Worm (Caenorhabditis elegans): ENCODE data around the gene memi-2.
A peak's percentile ranks its signal among the peaks of the same experiment; 100 is the strongest.

The memi-2 gene

DNA sequence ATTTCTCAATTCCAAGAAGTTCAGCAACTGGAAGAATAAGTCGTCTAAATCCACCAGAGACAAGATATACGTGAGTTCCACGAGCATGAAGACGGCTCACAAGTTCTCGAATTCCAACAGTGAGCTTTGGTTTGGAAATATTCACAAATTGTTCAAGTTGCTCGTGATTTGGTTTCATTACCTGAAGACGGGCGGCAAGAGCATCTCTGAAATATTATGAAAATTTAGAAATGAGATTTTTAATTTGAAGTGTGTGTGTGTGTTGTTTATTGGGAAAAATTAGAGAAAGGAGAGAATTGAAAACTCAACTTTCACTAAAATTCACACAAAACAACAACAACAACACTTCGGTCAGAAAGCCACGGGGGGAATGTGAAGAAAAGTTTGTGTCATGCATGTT lies 9.5 kb downstream of the memi-2 start:
- TF ChIP-seq hmbx-1 (tag; optimal IDR thresholded peaks at IDR 0.05): no peak
- no peak for TF ChIP-seq ets-7 (tag; optimal IDR thresholded peaks at IDR 0.05)
- no peak for TF ChIP-seq tra-4 (tag; optimal IDR thresholded peaks at IDR 0.05)
- TF ChIP-seq hmg-4 (GFP tag; optimal IDR thresholded peaks at IDR 0.05): no peak
- no peak for TF ChIP-seq tbx-11 (GFP tag; IDR thresholded peaks at IDR 0.05)
- no peak for TF ChIP-seq pes-1 (GFP tag; IDR thresholded peaks at IDR 0.05)
- no peak for TF ChIP-seq ceh-13 (GFP tag; optimal IDR thresholded peaks at IDR 0.05)
- no peak for TF ChIP-seq B0310.2 (tag; optimal IDR thresholded peaks at IDR 0.05)
- TF ChIP-seq tbx-37 (GFP tag; conservative IDR thresholded peaks at IDR 0.05): no peak
- TF ChIP-seq scrt-1 (GFP tag; IDR thresholded peaks at IDR 0.05): no peak
- TF ChIP-seq F13C5.2 (tag; optimal IDR thresholded peaks at IDR 0.05): no peak

ce11 chrIV:13389237-13389636 lies 11.1 kb downstream of the memi-2 start:
- no peak for TF ChIP-seq tbx-37 (GFP tag; conservative IDR thresholded peaks at IDR 0.05)
- no peak for TF ChIP-seq flt-1 (GFP tag; IDR thresholded peaks at IDR 0.05)
- TF ChIP-seq hnd-1 (tag; optimal IDR thresholded peaks at IDR 0.05): no peak
- TF ChIP-seq hmbx-1 (tag; optimal IDR thresholded peaks at IDR 0.05): no peak
- no peak for TF ChIP-seq sea-1 (GFP tag; conservative IDR thresholded peaks at IDR 0.05)
- no peak for TF ChIP-seq ceh-13 (GFP tag; optimal IDR thresholded peaks at IDR 0.05)
- no peak for TF ChIP-seq ama-1 (optimal IDR thresholded peaks at IDR 0.05)
- TF ChIP-seq ets-7 (tag; optimal IDR thresholded peaks at IDR 0.05): no peak

DNA sequence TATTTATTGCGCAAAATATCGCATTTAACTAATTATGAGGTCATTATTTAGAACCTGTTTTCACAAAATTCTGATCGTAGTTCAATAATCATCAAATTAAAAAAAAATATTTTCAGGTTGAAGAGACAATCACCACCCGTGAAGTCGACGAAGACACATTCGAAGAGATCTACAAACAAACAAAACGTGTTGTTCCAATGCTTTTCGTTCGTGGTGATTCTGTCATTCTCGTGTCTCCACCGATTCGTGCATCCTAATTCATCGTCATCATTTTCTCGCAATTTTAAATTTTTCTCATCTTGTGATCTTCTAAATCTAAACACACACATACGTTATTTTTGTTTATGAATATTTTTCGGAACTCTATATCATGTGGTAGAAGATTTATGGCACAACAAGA lies 11.5 kb downstream of the memi-2 start:
- TF ChIP-seq hnd-1 (tag; optimal IDR thresholded peaks at IDR 0.05): no peak

- TF ChIP-seq F13C5.2 (tag; optimal IDR thresholded peaks at IDR 0.05): no peak
- no peak for TF ChIP-seq scrt-1 (GFP tag; IDR thresholded peaks at IDR 0.05)
- no peak for TF ChIP-seq flt-1 (GFP tag; IDR thresholded peaks at IDR 0.05)
- TF ChIP-seq hmbx-1 (tag; optimal IDR thresholded peaks at IDR 0.05): no peak
- TF ChIP-seq B0310.2 (tag; optimal IDR thresholded peaks at IDR 0.05): no peak
- TF ChIP-seq hmg-4 (GFP tag; optimal IDR thresholded peaks at IDR 0.05): no peak
- no peak for TF ChIP-seq ets-7 (tag; optimal IDR thresholded peaks at IDR 0.05)
- no peak for TF ChIP-seq ama-1 (optimal IDR thresholded peaks at IDR 0.05)
- no peak for TF ChIP-seq ceh-36 (tag; optimal IDR thresholded peaks at IDR 0.05)
- no peak for TF ChIP-seq sea-1 (GFP tag; conservative IDR thresholded peaks at IDR 0.05)
- TF ChIP-seq aly-1 (tag; optimal IDR thresholded peaks at IDR 0.05): no peak
- no peak for TF ChIP-seq tra-4 (tag; optimal IDR thresholded peaks at IDR 0.05)
- no peak for TF ChIP-seq ceh-13 (GFP tag; optimal IDR thresholded peaks at IDR 0.05)
- no peak for TF ChIP-seq tbx-11 (GFP tag; IDR thresholded peaks at IDR 0.05)
- no peak for TF ChIP-seq hnd-1 (tag; optimal IDR thresholded peaks at IDR 0.05)
- no peak for TF ChIP-seq tbx-37 (GFP tag; conservative IDR thresholded peaks at IDR 0.05)
- TF ChIP-seq pes-1 (GFP tag; IDR thresholded peaks at IDR 0.05): no peak
Observed at ce11 chrIV:13386903-13387302, 13.4 kb downstream of the memi-2 start, which contains the start of gene lsm-3. Gene lsm-3 (plus strand): TSS chrIV:13387203.

- TF ChIP-seq hnd-1 (tag; optimal IDR thresholded peaks at IDR 0.05): peak; percentile 23
- TF ChIP-seq aly-1 (tag; optimal IDR thresholded peaks at IDR 0.05): peak; percentile 53
- TF ChIP-seq hmg-4 (GFP tag; optimal IDR thresholded peaks at IDR 0.05): peak; percentile 19
- peak; percentile 88 for TF ChIP-seq F13C5.2 (tag; optimal IDR thresholded peaks at IDR 0.05)
- peak; percentile 26 for TF ChIP-seq ets-7 (tag; optimal IDR thresholded peaks at IDR 0.05)
- TF ChIP-seq scrt-1 (GFP tag; IDR thresholded peaks at IDR 0.05): peak; percentile 67; the same call in 1 of the 2 replicates
- peak; percentile 58; the same call in 1 of the 2 replicates for TF ChIP-seq tbx-37 (GFP tag; conservative IDR thresholded peaks at IDR 0.05)
- peak; percentile 65 for TF ChIP-seq ceh-36 (tag; optimal IDR thresholded peaks at IDR 0.05)
- peak; percentile 77 for TF ChIP-seq sea-1 (GFP tag; conservative IDR thresholded peaks at IDR 0.05)
- TF ChIP-seq pes-1 (GFP tag; IDR thresholded peaks at IDR 0.05): peak; percentile 69
- no peak for TF ChIP-seq B0310.2 (tag; optimal IDR thresholded peaks at IDR 0.05)
- peak; percentile 58; the same call in 1 of the 2 replicates for TF ChIP-seq tbx-11 (GFP tag; IDR thresholded peaks at IDR 0.05)
- peak; percentile 61 for TF ChIP-seq flt-1 (GFP tag; IDR thresholded peaks at IDR 0.05)
- peak; percentile 60 for TF ChIP-seq ceh-13 (GFP tag; optimal IDR thresholded peaks at IDR 0.05)
- TF ChIP-seq ama-1 (optimal IDR thresholded peaks at IDR 0.05): no peak
- TF ChIP-seq tra-4 (tag; optimal IDR thresholded peaks at IDR 0.05): no peak
- peak; percentile 48 for TF ChIP-seq hmbx-1 (tag; optimal IDR thresholded peaks at IDR 0.05)
Observed at ce11 chrIV:13386043-13386442, 14.3 kb downstream of the memi-2 start, which contains the start of the genes Y62E10A.20, Y62E10A.23 and mdt-9. Gene Y62E10A.20 (minus strand): TSS chrIV:13386091. Gene Y62E10A.23 (plus strand): TSS chrIV:13386324. Gene mdt-9 (plus strand): TSS chrIV:13386380.

DNA sequence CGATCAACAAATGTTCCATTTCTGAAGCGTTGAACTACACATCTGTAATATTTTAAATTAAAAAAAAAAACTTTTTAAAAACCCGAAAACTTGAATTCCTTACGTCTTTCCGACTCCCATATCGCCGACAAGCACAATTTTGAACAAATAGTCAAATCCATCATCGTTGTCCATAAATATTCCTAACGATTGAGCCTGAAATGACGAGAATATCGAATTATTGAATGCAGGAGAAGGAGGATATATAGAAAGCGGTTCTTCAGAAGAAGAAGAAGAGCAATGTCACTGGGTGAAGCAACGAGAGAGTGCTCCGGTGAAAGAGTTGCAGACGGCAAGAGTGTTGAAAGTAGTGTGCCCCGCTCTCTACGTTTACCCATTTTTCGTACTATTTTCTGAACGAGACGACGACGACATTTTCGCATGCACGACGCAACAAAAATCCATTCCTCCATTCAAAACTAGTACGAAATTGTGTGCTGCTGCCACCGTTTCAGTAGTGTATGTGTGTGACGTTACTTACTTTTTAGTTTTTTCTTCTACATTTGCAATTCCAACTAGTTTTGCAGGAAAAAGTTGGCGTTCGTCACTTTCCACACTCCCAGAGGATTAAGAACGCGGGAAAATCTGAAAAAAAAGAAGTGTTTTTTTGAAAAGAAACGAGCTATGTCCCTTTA lies 16.4 kb downstream of the memi-2 start, which contains the start of gene rab-19:
Gene rab-19 (minus strand): TSS at position 624 of the 674 bp plus-strand sequence.
- TF ChIP-seq tra-4 (tag; optimal IDR thresholded peaks at IDR 0.05) (no peak), F13C5.2 (tag; optimal IDR thresholded peaks at IDR 0.05) (peak; percentile 17), hmbx-1 (tag; optimal IDR thresholded peaks at IDR 0.05) (no peak), ceh-13 (GFP tag; optimal IDR thresholded peaks at IDR 0.05) (no peak)

- TF ChIP-seq pes-1 (GFP tag; IDR thresholded peaks at IDR 0.05): no peak
- TF ChIP-seq hmbx-1 (tag; optimal IDR thresholded peaks at IDR 0.05): no peak
- TF ChIP-seq hmg-4 (GFP tag; optimal IDR thresholded peaks at IDR 0.05): no peak
- no peak for TF ChIP-seq ceh-13 (GFP tag; optimal IDR thresholded peaks at IDR 0.05)
- TF ChIP-seq F13C5.2 (tag; optimal IDR thresholded peaks at IDR 0.05): no peak
- no peak for TF ChIP-seq sea-1 (GFP tag; conservative IDR thresholded peaks at IDR 0.05)
- no peak for TF ChIP-seq tbx-37 (GFP tag; conservative IDR thresholded peaks at IDR 0.05)
- no peak for TF ChIP-seq ceh-36 (tag; optimal IDR thresholded peaks at IDR 0.05)
- no peak for TF ChIP-seq ets-7 (tag; optimal IDR thresholded peaks at IDR 0.05)
- TF ChIP-seq tra-4 (tag; optimal IDR thresholded peaks at IDR 0.05): no peak
- no peak for TF ChIP-seq B0310.2 (tag; optimal IDR thresholded peaks at IDR 0.05)
- TF ChIP-seq aly-1 (tag; optimal IDR thresholded peaks at IDR 0.05): no peak
- no peak for TF ChIP-seq ama-1 (optimal IDR thresholded peaks at IDR 0.05)
- no peak for TF ChIP-seq hnd-1 (tag; optimal IDR thresholded peaks at IDR 0.05)
- TF ChIP-seq scrt-1 (GFP tag; IDR thresholded peaks at IDR 0.05): no peak
- no peak for TF ChIP-seq tbx-11 (GFP tag; IDR thresholded peaks at IDR 0.05)
Observed at ce11 chrIV:13381823-13382222, 18.5 kb downstream of the memi-2 start, which contains the start of gene emc-3. Gene emc-3 (minus strand): TSS chrIV:13381923.
